Worm (Caenorhabditis elegans): ENCODE results near the gene ZC204.17.
A peak's percentile ranks its signal among the peaks of the same experiment; 100 is the strongest.
"Not testable (repeated sequence)": the region's sequence is repeated elsewhere in the genome, so short reads cannot be mapped to it uniquely, and the experiment has no call there.

Gene ZC204.17

DNA sequence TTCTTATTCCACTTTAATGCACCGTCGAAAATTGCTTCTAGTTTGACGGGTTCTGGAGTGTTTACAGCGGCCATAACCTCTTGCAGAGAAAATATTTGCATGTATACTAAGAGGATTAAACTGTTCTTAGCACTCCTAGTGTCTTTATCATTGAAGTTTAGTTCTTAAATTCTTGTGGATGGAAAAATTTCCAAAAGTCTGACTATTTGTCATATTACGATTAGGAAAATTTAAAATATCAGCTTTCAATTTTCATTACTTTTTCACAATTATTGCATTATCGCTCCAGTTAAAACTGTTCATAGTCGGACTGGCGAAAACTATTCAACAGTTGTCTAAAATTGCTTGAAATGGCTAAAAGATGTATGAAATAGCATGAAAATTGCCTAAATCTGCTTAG, 14.8 kb upstream of the ZC204.17 start, which contains the start of gene ZC204.13:
Gene ZC204.13, minus strand, starts transcription at position 101 of the 400 bp plus-strand sequence.
- TF ChIP-seq F49E8.2 (tag; optimal IDR thresholded peaks at IDR 0.05; ENCODE audit: insufficient read depth); sea-2 (GFP tag; IDR thresholded peaks at IDR 0.05); F39B2.1 (GFP tag; IDR thresholded peaks at IDR 0.05): not testable (repeated sequence)

- TF ChIP-seq dox-1 (GFP tag; IDR thresholded peaks at IDR 0.05) (peak; percentile 67; the same call in 1 of the 2 replicates), nhr-80 (tag; optimal IDR thresholded peaks at IDR 0.05) (peak; percentile 75)
Measured at ce11 chrII:1659729-1660128, 13.6 kb upstream of the ZC204.17 start.

DNA sequence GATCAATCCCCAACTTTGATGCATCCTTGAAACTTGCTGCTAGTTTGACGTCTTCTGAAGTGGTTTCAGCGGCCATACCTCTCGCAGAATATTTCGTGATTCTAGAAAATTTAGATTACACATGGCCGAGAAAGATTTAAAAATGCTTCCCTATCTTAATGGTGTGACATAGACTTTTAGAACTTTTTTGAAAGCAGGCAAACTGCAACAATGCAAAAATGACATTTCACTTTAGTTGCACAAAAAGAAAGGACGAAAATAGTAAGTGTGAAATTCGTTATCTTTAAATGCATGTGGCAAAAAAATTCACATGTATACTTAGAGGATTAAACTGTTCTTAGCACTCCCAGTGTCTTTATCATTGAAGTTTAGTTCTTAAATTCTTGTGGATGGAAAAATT, 11.1 kb upstream of the ZC204.17 start, which contains the start of gene ZC204.12:
Gene ZC204.12, minus strand, starts transcription at position 101 of the 400 bp plus-strand sequence.
- TF ChIP-seq ztf-25 (GFP tag; IDR thresholded peaks at IDR 0.05) (no peak), ztf-3 (GFP tag; optimal IDR thresholded peaks at IDR 0.05) (no peak), nhr-120 (GFP tag; IDR thresholded peaks at IDR 0.05) (no peak), akir-1 (GFP tag; optimal IDR thresholded peaks at IDR 0.05) (no peak)

ce11 chrII:1654917-1655316, 8.8 kb upstream of the ZC204.17 start, which contains the start of gene btb-12:
btb-12 (plus strand) TSS chrII:1655217.
- TF ChIP-seq lin-26 (GFP tag; IDR thresholded peaks at IDR 0.05): no peak
- TF ChIP-seq ama-1 (optimal IDR thresholded peaks at IDR 0.05): no peak
- TF ChIP-seq ama-1 (GFP tag; optimal IDR thresholded peaks at IDR 0.05): no peak
- no peak for TF ChIP-seq F57A8.1 (GFP tag; optimal IDR thresholded peaks at IDR 0.05)
- TF ChIP-seq unc-130 (GFP tag; optimal IDR thresholded peaks at IDR 0.05): no peak
- TF ChIP-seq bed-1 (GFP tag; IDR thresholded peaks at IDR 0.05): no peak
- TF ChIP-seq ets-4 (GFP tag; optimal IDR thresholded peaks at IDR 0.05): no peak
- no peak for TF ChIP-seq nhr-80 (tag; optimal IDR thresholded peaks at IDR 0.05)

ce11 chrII:1653397-1653796, 7.3 kb upstream of the ZC204.17 start, which contains the start of gene fbxb-15:
fbxb-15 (minus strand) TSS chrII:1653497.
- TF ChIP-seq mel-28 (tag; optimal IDR thresholded peaks at IDR 0.05; ENCODE audit: borderline replicate concordance): no peak
- TF ChIP-seq C17E4.6 (GFP tag; IDR thresholded peaks at IDR 0.05): no peak
- TF ChIP-seq F37B4.10 (GFP tag; IDR thresholded peaks at IDR 0.05): no peak
- no peak for TF ChIP-seq hmg-20 (GFP tag; IDR thresholded peaks at IDR 0.05)
- no peak for TF ChIP-seq madf-10 (tag; optimal IDR thresholded peaks at IDR 0.05)
- no peak for TF ChIP-seq ceh-27 (GFP tag; optimal IDR thresholded peaks at IDR 0.05)
- no peak for TF ChIP-seq unc-62 (GFP tag; optimal IDR thresholded peaks at IDR 0.05)
- no peak for TF ChIP-seq T26A5.8 (tag; optimal IDR thresholded peaks at IDR 0.05)
- no peak for TF ChIP-seq akir-1 (GFP tag; optimal IDR thresholded peaks at IDR 0.05)
- no peak for TF ChIP-seq B0035.1 (tag; optimal IDR thresholded peaks at IDR 0.05)
- TF ChIP-seq hlh-12 (tag; optimal IDR thresholded peaks at IDR 0.05): no peak
- TF ChIP-seq efl-1 (GFP tag; optimal IDR thresholded peaks at IDR 0.05): no peak
- no peak for TF ChIP-seq cebp-2 (GFP tag; IDR thresholded peaks at IDR 0.05)
- no peak for TF ChIP-seq dpff-1 (tag; optimal IDR thresholded peaks at IDR 0.05)

DNA sequence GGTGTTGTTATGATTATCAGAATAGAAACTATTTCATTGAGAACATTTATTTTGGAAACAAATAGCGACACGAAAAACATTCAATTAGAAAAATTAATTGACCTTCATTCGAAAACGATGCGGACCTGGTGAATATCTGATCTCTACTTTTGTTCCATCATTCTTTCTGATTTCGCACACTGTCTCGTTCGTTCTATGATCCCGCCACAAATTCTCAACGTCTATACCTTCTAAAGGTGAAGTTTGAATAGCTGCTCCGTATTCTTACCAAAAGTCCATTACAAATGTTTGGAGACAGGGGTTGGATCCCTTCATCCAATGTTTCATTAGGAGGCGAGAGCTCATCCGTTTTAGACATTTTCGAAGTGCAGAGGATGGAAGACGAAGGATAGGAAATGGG, 5.7 kb upstream of the ZC204.17 start, which contains the start of gene fbxb-16:
Gene fbxb-16, minus strand, starts transcription at position 101 of the 400 bp plus-strand sequence.
- TF ChIP-seq unc-62 (GFP tag; optimal IDR thresholded peaks at IDR 0.05): no peak
- no peak for TF ChIP-seq snpc-3.4 (tag; optimal IDR thresholded peaks at IDR 0.05)
- TF ChIP-seq aptf-3 (GFP tag; IDR thresholded peaks at IDR 0.05): no peak
- no peak for TF ChIP-seq egl-44 (GFP tag; IDR thresholded peaks at IDR 0.05)
- no peak for TF ChIP-seq Y53F4B.3 (GFP tag; IDR thresholded peaks at IDR 0.05)
- TF ChIP-seq Y79H2A.3 (GFP tag; conservative IDR thresholded peaks at IDR 0.05): no peak
- TF ChIP-seq B0336.3 (GFP tag; IDR thresholded peaks at IDR 0.05): no peak
- TF ChIP-seq egl-18 (GFP tag; IDR thresholded peaks at IDR 0.05): no peak
- no peak for TF ChIP-seq nhr-179 (tag; optimal IDR thresholded peaks at IDR 0.05)
- no peak for TF ChIP-seq ZK185.1 (tag; optimal IDR thresholded peaks at IDR 0.05; ENCODE audit: poor library complexity, severe bottlenecking)
- no peak for TF ChIP-seq aptf-2 (GFP tag; conservative IDR thresholded peaks at IDR 0.05)
- TF ChIP-seq ztf-3 (GFP tag; optimal IDR thresholded peaks at IDR 0.05): no peak
- no peak for TF ChIP-seq hmg-1.2 (GFP tag; IDR thresholded peaks at IDR 0.05)
- TF ChIP-seq fkh-3 (tag; optimal IDR thresholded peaks at IDR 0.05): no peak
- TF ChIP-seq ama-1 (optimal IDR thresholded peaks at IDR 0.05): no peak
- no peak for TF ChIP-seq ama-1 (GFP tag; optimal IDR thresholded peaks at IDR 0.05)
- no peak for TF ChIP-seq F57C9.4 (tag; optimal IDR thresholded peaks at IDR 0.05)
- no peak for TF ChIP-seq ceh-58 (GFP tag; IDR thresholded peaks at IDR 0.05)

All from whole organism, young adult.